Fruit fly (Drosophila melanogaster) S2 (cell line): Measurements from ENCODE around the gene CLIP-190.

ENCODE experiments used
- CG8478 ChIP-seq: fragments of >200 bp; optimal IDR thresholded peaks from 2 replicates; lab custom pipeline; 2018
- CTCF ChIP-seq, 2 experiments: fragments of >200 bp; optimal IDR thresholded peaks; 2 replicates each; lab custom pipeline; 2018

DNA sequence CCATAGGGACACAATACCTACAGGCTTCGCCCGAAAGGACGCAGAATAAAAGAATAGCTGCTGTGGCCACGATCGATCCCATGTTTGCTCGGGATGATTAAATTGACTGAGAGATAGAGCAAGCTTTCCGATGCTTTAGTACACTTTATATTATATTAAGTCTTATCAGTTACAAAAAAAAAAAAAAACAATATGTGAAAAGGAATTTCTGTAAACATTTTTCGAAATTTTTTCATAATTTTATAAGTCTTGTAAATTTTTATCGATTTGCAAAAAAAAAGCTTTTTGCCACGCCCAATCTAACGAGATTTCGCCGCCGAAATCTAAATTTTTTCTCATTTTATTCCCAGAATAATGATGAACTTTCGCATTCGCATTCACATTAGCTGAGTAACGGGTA is 73.4 kb downstream of the CLIP-190 start, which contains the start of gene CG18563:
- TF ChIP-seq CTCF (optimal IDR thresholded peaks at IDR 0.05; lab: Kevin White, UChicago): no peak
- no peak for TF ChIP-seq CG8478 (lab: Kevin White, UChicago)
